Worm (Caenorhabditis elegans): ENCODE measurements around the gene Y49F6B.12.

Y49F6B.12 gene

ce11 chrII:3518961-3519544 lies 46.8 kb upstream of the Y49F6B.12 start, which contains the start of gene clec-126 (continued):
- TF ChIP-seq skn-1 (tag; optimal IDR thresholded peaks at IDR 0.05), result peak; percentile 47
- no peak for TF ChIP-seq zip-4 (GFP tag; optimal IDR thresholded peaks at IDR 0.05)
- TF ChIP-seq xbp-1 (tag; optimal IDR thresholded peaks at IDR 0.05), result peak; percentile 74
- peak; percentile 29 for TF ChIP-seq C04F5.9 (tag; optimal IDR thresholded peaks at IDR 0.05)
- peak; percentile 69 for TF ChIP-seq nhr-77 (tag; optimal IDR thresholded peaks at IDR 0.05)
- peak; percentile 81 for TF ChIP-seq nhr-71 (tag; optimal IDR thresholded peaks at IDR 0.05)
- no peak for TF ChIP-seq aly-2 (tag; optimal IDR thresholded peaks at IDR 0.05)
- peak; percentile 75 for TF ChIP-seq nhr-20 (tag; optimal IDR thresholded peaks at IDR 0.05)
- no peak for TF ChIP-seq mab-9 (GFP tag; IDR thresholded peaks at IDR 0.05)
- peak; percentile 79 for TF ChIP-seq lin-13 (GFP tag; optimal IDR thresholded peaks at IDR 0.05)
- 0 out of 2 replicates have a peak, but pooled peaks have one; percentile 33 for TF ChIP-seq ceh-88 (GFP tag; IDR thresholded peaks at IDR 0.05)
- peak; percentile 65 for TF ChIP-seq swsn-7 (tag; optimal IDR thresholded peaks at IDR 0.05)

DNA sequence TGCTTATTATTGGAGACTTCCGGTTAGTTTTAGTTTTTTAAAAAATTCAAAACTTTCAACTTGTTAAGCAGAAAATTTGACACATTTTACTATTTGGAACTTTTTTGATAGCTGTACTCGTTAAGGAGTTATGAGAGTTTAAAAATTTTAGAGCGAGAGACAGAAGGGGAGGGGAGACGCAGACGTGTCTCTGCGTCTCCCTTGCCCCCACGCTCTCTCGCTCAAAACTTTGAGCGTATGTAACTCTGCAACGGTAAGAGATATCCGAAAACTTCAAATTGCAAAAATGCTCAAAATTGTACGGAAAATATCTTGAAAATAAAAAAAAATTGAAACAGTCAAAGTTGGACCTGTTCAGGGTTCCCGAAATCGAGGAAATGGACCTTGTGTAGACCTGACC lies 44.0 kb upstream of the Y49F6B.12 start:
- TF ChIP-seq jun-1 (tag; optimal IDR thresholded peaks at IDR 0.05) (no peak), nhr-76 (tag; optimal IDR thresholded peaks at IDR 0.05) (no peak), Y116A8C.19 (tag; optimal IDR thresholded peaks at IDR 0.05; ENCODE audit: borderline replicate concordance) (no peak), pqm-1 (tag; optimal IDR thresholded peaks at IDR 0.05) (no peak), lin-35 (GFP tag; optimal IDR thresholded peaks at IDR 0.05) (no peak), elt-3 (tag; optimal IDR thresholded peaks at IDR 0.05) (no peak), aha-1 (tag; optimal IDR thresholded peaks at IDR 0.05) (no peak), rnt-1 (tag; optimal IDR thresholded peaks at IDR 0.05) (no peak), nhr-71 (tag; optimal IDR thresholded peaks at IDR 0.05) (no peak)

DNA sequence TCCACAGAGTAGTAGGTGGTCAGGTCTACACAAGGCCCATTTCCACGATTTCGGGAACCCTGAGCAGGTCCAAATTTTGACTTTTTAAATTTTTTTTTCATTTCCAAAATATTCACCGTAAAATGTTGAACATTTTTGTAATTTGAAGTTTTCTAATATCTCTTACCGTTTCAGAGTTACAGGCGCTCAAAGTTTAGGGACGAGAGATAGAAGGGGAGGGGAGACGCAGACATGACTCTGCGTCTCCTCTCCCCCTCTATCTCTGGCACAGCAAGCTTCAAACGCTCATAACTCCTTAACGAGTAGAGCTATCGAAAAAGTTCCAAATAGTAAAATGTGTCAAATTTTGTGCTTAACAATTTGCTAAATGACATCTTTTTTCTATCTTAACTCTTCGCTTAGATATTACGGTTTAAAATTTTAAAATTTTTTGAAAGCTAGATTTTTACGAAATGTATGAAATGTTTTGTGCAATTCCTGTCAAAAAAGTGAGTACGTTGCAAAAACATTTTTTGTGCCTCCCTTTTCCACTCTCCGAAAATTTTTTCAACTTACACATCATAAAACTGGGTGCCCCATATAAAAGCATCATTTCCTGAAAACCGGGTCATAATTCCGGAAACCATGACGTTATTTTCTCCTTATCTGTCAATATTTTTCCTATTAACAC lies 43.3 kb upstream of the Y49F6B.12 start, which contains the start of the genes Y49F6B.14 and clec-125:
TSS of gene Y49F6B.14 (minus strand) at position 101 of the 670 bp plus-strand sequence.
TSS of gene clec-125 (plus strand) at position 620 of the 670 bp plus-strand sequence.
- no peak for TF ChIP-seq blmp-1 (tag; optimal IDR thresholded peaks at IDR 0.05)
- no peak for TF ChIP-seq swsn-7 (tag; optimal IDR thresholded peaks at IDR 0.05)
- no peak for TF ChIP-seq Y116A8C.19 (tag; optimal IDR thresholded peaks at IDR 0.05; ENCODE audit: borderline replicate concordance)
- TF ChIP-seq unc-98 (GFP tag; IDR thresholded peaks at IDR 0.05), result no peak
- TF ChIP-seq hpl-2 (GFP tag; optimal IDR thresholded peaks at IDR 0.05), result no peak
- no peak for TF ChIP-seq unc-62 (GFP tag; optimal IDR thresholded peaks at IDR 0.05)
- TF ChIP-seq elt-3 (tag; optimal IDR thresholded peaks at IDR 0.05), result no peak
- no peak for TF ChIP-seq nhr-28 (tag; optimal IDR thresholded peaks at IDR 0.05)
- TF ChIP-seq elt-2 (tag; optimal IDR thresholded peaks at IDR 0.05), result no peak
- no peak for TF ChIP-seq ceh-82 (tag; optimal IDR thresholded peaks at IDR 0.05)
- no peak for TF ChIP-seq zip-4 (GFP tag; optimal IDR thresholded peaks at IDR 0.05)
- no peak for TF ChIP-seq ceh-90 (tag; optimal IDR thresholded peaks at IDR 0.05)
- no peak for TF ChIP-seq dsc-1 (tag; optimal IDR thresholded peaks at IDR 0.05)
- no peak for TF ChIP-seq unc-30 (tag; optimal IDR thresholded peaks at IDR 0.05)
- TF ChIP-seq fkh-4 (tag; optimal IDR thresholded peaks at IDR 0.05; ENCODE audit: borderline replicate concordance), result no peak
- TF ChIP-seq sox-4 (tag; optimal IDR thresholded peaks at IDR 0.05), result no peak

DNA sequence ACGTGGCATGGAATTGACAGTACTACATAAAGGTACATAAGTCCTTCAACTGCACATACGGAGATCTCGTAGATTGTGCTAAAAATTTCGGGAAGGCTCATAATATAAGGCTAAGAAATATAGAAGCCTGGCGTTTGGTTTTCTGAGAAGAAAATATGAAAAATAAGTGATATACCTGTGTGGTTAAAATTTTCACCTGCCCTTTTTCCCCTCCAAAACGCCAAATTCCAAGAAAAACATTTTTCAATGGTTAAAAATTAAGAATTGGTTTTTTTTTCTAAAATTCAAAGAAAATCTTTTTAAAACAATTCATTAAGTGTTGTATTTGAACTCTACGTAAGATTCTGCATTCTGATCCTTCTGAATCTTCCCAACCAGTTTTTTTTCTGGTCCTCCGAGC lies 42.4 kb upstream of the Y49F6B.12 start, which contains the start of gene srz-5:
TSS of gene srz-5 (minus strand) at position 101 of the 400 bp plus-strand sequence.
- TF ChIP-seq hlh-4 (tag; optimal IDR thresholded peaks at IDR 0.05), result peak; percentile 55
- TF ChIP-seq sox-4 (tag; optimal IDR thresholded peaks at IDR 0.05), result no peak

ce11 chrII:3512240-3512639 lies 40.0 kb upstream of the Y49F6B.12 start, which contains the start of gene Y49F6B.19:
TSS of gene Y49F6B.19 (minus strand) at chrII:3512340.
- TF ChIP-seq zag-1 (tag; optimal IDR thresholded peaks at IDR 0.05) (no peak), isw-1 (GFP tag; IDR thresholded peaks at IDR 0.05) (no peak), mdl-1 (tag; optimal IDR thresholded peaks at IDR 0.05) (no peak), snu-23 (GFP tag; optimal IDR thresholded peaks at IDR 0.05) (no peak), aha-1 (tag; optimal IDR thresholded peaks at IDR 0.05) (no peak), lin-14 (GFP tag; optimal IDR thresholded peaks at IDR 0.05) (no peak), ceh-8 (GFP tag; optimal IDR thresholded peaks at IDR 0.05) (no peak), lin-13 (GFP tag; optimal IDR thresholded peaks at IDR 0.05) (no peak), mep-1 (tag; optimal IDR thresholded peaks at IDR 0.05) (no peak), tlp-1 (tag; optimal IDR thresholded peaks at IDR 0.05) (no peak), Y116A8C.19 (tag; optimal IDR thresholded peaks at IDR 0.05; ENCODE audit: borderline replicate concordance) (no peak), unc-86 (tag; optimal IDR thresholded peaks at IDR 0.05) (no peak), unc-62 (GFP tag; optimal IDR thresholded peaks at IDR 0.05) (no peak)

Data from whole organism, L1 larva.